Fruit fly (Drosophila melanogaster) Kc167 (cell line): ENCODE results near the gene caps.

ENCODE experiments used
- Myc ChIP-seq: fragments of >200 bp; optimal IDR thresholded peaks from 2 replicates; lab custom pipeline; 2017; ENCODE audit warnings: missing external identifiers
- Sin3A ChIP-seq: fragments of >200 bp; optimal IDR thresholded peaks from 2 replicates; lab custom pipeline; 2018; ENCODE audit warnings: missing external identifiers
- psq ChIP-seq: fragments of >200 bp; optimal IDR thresholded peaks from 2 replicates; lab custom pipeline; 2017; ENCODE audit warnings: missing external identifiers
- ttk ChIP-seq: sonication (Bioruptor generic); optimal IDR thresholded peaks from 2 replicates; lab custom pipeline; 2017; ENCODE audit warnings: missing external identifiers

DNA sequence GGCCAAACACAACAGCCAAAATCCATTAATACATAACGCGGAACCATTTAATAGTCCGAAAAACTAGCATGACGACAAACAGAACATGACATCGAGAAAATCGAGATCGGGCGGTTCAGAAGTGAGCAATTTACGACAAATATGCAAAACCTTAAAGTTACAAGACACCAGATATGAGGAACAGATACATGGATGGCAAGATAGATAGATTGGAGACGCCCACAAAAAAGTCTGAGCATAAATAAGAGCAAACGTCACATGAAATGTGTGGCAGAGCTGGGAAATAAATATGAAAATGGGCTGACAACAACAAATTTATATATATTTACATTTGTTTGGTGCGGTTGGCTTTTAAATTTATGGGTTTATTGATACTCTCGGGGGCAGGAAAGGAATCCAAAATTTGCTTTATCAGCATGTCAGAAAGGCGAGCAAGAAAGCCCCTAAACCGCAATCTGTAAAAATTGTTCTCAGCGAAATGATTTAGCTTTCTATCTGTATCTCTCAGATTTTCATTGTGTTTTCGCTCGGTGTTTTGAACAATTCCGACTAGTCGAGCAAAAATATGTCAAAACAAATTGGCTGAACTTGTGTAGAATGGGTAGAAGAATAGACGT, 5.3 kb downstream of the caps start:
- TF ChIP-seq psq (lab: Kevin White, UChicago) (no peak), Sin3A (lab: Kevin White, UChicago) (no peak), ttk (lab: Kevin White, UChicago) (no peak), Myc (lab: Kevin White, UChicago) (no peak)
